Worm (Caenorhabditis elegans): Measurements from ENCODE around the gene srt-73.

srt-73 gene

DNA sequence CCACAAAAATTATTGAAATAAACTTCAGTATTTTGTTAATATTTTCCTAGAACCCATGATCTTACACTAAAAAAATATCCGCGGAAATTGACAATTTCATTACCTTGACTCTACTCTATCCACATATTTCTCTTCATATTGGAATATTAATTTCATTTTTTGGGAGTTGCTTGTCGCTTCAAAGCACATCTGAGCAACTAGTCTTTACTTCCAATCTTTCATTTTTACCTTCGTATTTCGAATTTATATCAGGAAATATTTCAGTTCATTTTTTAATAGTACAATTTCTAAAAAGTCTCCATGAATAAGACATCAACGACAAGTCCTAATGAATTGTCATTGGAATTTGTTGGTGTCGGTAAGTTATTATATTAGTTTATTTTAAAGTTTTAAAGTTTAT is at the start of gene srt-73:
TSS of gene srt-73 (plus strand) at position 301 of the 400 bp plus-strand sequence.
- no peak for TF ChIP-seq chd-7 (tag; optimal IDR thresholded peaks at IDR 0.05)

DNA sequence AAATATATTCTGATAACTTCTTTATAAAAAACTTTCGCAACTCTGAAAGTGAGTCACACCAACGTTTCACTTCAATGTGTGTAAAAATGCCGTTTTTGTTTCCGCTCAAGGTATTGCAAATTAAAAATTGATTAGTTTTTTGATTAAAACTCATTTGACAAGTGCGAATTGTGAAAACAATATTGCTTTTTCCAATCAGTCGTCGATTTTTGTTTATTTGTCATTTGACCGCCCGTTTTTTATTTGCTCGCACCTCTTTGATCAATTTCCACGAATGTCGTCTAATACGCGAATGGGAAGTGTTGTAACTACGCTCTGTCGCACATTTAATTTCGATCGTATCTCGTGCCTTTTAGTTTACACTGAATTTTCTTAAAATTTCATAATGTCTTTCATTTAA is 49.0 kb upstream of the srt-73 start, which contains the start of gene mvb-12:
TSS of gene mvb-12 (plus strand) at position 375 of the 400 bp plus-strand sequence.
- peak; percentile 19 for TF ChIP-seq attf-5 (GFP tag; optimal IDR thresholded peaks at IDR 0.05)
- TF ChIP-seq cebp-1 (GFP tag; IDR thresholded peaks at IDR 0.05): peak; percentile 22; the same call in 1 of the 2 replicates
- peak; percentile 79 for TF ChIP-seq cebp-1 (tag; optimal IDR thresholded peaks at IDR 0.05)
- no peak for TF ChIP-seq madf-10 (tag; optimal IDR thresholded peaks at IDR 0.05)
- 0 out of 2 replicates have a peak, but pooled peaks have one; percentile 20 for TF ChIP-seq mcd-1 (GFP tag; IDR thresholded peaks at IDR 0.05)
- TF ChIP-seq nhr-80 (tag; optimal IDR thresholded peaks at IDR 0.05): peak; percentile 79
- TF ChIP-seq pha-4 (tag; optimal IDR thresholded peaks at IDR 0.05): no peak
- peak in 1 of 2 experiments; percentile 4 for TF ChIP-seq let-607 (tag; optimal IDR thresholded peaks at IDR 0.05)
- 0 out of 2 replicates have a peak, but pooled peaks have one; percentile 20 for TF ChIP-seq nfyb-1 (GFP tag; IDR thresholded peaks at IDR 0.05)

DNA sequence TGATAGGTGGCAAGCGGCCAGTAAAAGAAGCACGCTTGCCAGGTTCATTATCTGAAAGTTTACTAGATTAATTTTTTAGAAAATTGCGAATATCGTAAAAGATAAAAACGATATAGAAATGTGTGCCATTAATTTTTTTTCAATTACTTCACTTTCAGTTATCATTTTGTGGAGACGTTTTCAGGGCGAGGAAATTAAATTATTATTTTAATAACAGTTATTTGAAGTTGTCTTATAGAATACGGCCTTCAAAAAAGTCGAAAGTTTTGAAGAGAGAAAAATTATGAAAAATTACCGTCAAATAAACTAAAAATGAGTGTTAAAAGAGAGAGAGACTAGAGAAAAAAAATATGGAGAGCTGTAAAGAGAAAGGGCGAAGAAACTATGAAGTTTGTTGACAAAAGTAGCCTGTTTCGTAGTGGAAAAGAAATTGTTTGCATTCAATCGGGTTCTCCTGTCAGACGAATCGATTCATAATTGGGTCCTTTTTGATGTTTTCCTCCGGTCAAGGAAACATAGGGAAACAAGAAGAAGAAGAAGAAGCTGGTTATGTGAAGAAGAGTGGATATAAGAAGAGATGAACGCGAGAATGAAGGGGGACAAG is 44.4 kb upstream of the srt-73 start, which contains the start of gene erp-44.2:
TSS of gene erp-44.2 (minus strand) at position 51 of the 604 bp plus-strand sequence.
- TF ChIP-seq ccch-3 (GFP tag; optimal IDR thresholded peaks at IDR 0.05): no peak
- no peak for TF ChIP-seq lsy-27 (tag; optimal IDR thresholded peaks at IDR 0.05; ENCODE audit: borderline replicate concordance, insufficient read depth)
- no peak for TF ChIP-seq hmg-1.2 (GFP tag; IDR thresholded peaks at IDR 0.05)
- no peak for TF ChIP-seq rec-8 (tag; optimal IDR thresholded peaks at IDR 0.05)
- TF ChIP-seq hlh-26 (GFP tag; conservative IDR thresholded peaks at IDR 0.05): no peak
- no peak for TF ChIP-seq ceh-91 (GFP tag; IDR thresholded peaks at IDR 0.05)
- no peak for TF ChIP-seq Y53F4B.3 (GFP tag; IDR thresholded peaks at IDR 0.05)
- no peak for TF ChIP-seq snpc-1.1 (tag; optimal IDR thresholded peaks at IDR 0.05; ENCODE audit: insufficient read depth)
- no peak for TF ChIP-seq ztf-28 (GFP tag; IDR thresholded peaks at IDR 0.05)
- TF ChIP-seq C06A6.2 (GFP tag; conservative IDR thresholded peaks at IDR 0.05): no peak
- TF ChIP-seq somi-1 (GFP tag; optimal IDR thresholded peaks at IDR 0.05): no peak
- TF ChIP-seq F57C9.4 (tag; optimal IDR thresholded peaks at IDR 0.05): no peak
- TF ChIP-seq F33H1.4 (GFP tag; IDR thresholded peaks at IDR 0.05): no peak

DNA sequence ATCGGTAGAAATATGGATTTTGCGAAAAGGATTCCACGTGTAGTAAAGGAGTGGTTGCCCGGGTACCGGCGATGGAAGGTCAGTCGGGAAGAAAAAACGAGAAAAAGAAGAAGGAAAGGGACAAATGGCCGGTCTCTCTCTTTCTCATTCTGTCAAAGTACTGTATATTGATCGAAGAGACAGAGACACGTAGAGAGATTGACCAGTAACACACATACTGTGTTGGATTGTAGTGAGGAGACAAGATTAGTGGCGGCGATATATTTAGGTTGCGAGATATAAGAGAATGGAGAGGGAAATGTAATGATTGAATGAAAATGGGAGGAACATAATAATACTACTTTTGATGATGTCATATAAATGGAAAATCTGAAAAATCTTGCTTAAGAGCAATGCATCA is 43.1 kb upstream of the srt-73 start:
- TF ChIP-seq dpff-1 (tag; optimal IDR thresholded peaks at IDR 0.05): no peak
- no peak for TF ChIP-seq C17E4.6 (GFP tag; IDR thresholded peaks at IDR 0.05)

DNA sequence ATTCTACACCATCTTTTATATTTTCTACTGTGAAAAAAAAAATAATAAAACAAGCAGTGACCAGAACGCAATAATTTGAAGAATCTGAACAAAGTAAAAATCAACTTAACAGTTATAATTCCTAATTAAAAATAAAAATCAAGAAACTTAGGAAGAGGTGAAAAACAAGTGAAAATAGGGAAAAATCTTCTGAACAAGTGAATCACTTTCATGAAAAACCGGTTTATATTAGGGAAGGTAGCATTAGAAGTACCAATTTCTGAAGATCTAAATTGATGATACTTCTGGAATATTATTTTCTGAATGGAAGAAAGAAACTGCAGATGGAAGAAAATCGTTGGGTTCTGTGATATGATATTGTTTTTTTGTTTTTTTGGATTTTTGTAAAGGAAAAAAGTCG is 42.6 kb upstream of the srt-73 start:
- TF ChIP-seq hrde-1 (tag; optimal IDR thresholded peaks at IDR 0.05; ENCODE audit: borderline replicate concordance): no peak
- TF ChIP-seq B0336.3 (GFP tag; IDR thresholded peaks at IDR 0.05): no peak
- TF ChIP-seq tbp1 (GFP tag; optimal IDR thresholded peaks at IDR 0.05): no peak
- no peak for TF ChIP-seq ets-4 (GFP tag; optimal IDR thresholded peaks at IDR 0.05)
- no peak for TF ChIP-seq ama-1 (optimal IDR thresholded peaks at IDR 0.05)
- no peak for TF ChIP-seq ama-1 (GFP tag; optimal IDR thresholded peaks at IDR 0.05)
- TF ChIP-seq cebp-1 (GFP tag; IDR thresholded peaks at IDR 0.05): no peak
- no peak for TF ChIP-seq cebp-1 (tag; optimal IDR thresholded peaks at IDR 0.05)
- no peak for TF ChIP-seq zfh-2 (GFP tag; conservative IDR thresholded peaks at IDR 0.05)
- no peak for TF ChIP-seq unc-130 (GFP tag; optimal IDR thresholded peaks at IDR 0.05)
- TF ChIP-seq nhr-80 (tag; optimal IDR thresholded peaks at IDR 0.05): no peak
- TF ChIP-seq aptf-3 (GFP tag; IDR thresholded peaks at IDR 0.05): no peak
- no peak for TF ChIP-seq madf-3 (GFP tag; IDR thresholded peaks at IDR 0.05)
- no peak for TF ChIP-seq F55B11.4 (tag; optimal IDR thresholded peaks at IDR 0.05; ENCODE audit: borderline replicate concordance, insufficient read depth)
- TF ChIP-seq Y79H2A.3 (GFP tag; conservative IDR thresholded peaks at IDR 0.05): no peak
- TF ChIP-seq ZK185.1 (tag; optimal IDR thresholded peaks at IDR 0.05; ENCODE audit: poor library complexity, severe bottlenecking): no peak
- no peak for TF ChIP-seq ztf-26 (tag; optimal IDR thresholded peaks at IDR 0.05)
- TF ChIP-seq nhr-179 (tag; optimal IDR thresholded peaks at IDR 0.05): no peak
- TF ChIP-seq chd-7 (tag; optimal IDR thresholded peaks at IDR 0.05): no peak
- TF ChIP-seq rec-8 (tag; optimal IDR thresholded peaks at IDR 0.05): no peak
- TF ChIP-seq pha-4 (tag; optimal IDR thresholded peaks at IDR 0.05): no peak
